Fruit fly (Drosophila melanogaster): ENCODE results near the gene CG9674.

DNA sequence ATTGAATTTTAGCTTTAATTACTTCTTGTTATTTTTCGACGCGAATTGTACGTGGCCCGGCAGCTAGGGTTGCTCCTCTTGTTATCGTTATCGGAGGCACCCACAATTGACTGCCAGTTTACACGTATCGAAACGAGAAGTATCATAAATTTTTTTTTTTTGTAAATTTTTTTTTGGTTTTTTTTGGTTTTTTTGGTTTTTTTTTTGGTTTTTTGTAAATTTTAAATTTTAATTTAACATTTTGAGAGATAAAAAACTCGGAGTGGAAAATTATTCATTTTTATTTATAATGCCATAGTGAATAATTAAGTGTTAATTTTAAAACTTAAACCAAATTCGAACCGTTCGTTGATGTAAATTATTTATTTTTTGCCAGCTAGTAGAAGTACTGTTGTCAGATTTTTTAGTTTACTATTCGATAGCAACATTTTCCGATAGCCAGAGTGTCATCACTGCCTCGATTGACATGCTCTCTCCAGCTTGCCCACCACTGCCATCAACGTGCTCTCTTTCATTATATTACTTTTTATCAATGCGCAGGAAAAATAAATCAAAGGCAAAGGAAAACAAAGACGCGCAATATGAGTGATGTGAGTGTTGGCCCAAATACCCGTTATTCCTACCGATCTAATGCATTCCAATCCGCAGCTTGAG, 37.5 kb upstream of the CG9674 start, which contains the start of the genes kud and Zcchc7:
- TF ChIP-seq CG8159 (tag; optimal IDR thresholded peaks at IDR 0.05): peak; percentile 74
- peak; percentile 44 for TF ChIP-seq CG9948 (tag; optimal IDR thresholded peaks at IDR 0.05)
- no peak for TF ChIP-seq D1 (tag; optimal IDR thresholded peaks at IDR 0.05)
- TF ChIP-seq CG12605 (GFP tag; IDR thresholded peaks at IDR 0.05): no peak
- TF ChIP-seq CG4496 (GFP tag; IDR thresholded peaks at IDR 0.05): no peak
